Worm (Caenorhabditis elegans): Measurements from ENCODE around the gene pcs-1.

ce11 chrII:11545952-11546325 lies 31.6 kb downstream of the pcs-1 start:
- TF ChIP-seq bed-1 (GFP tag; IDR thresholded peaks at IDR 0.05) (no peak), K12H6.12 (tag; optimal IDR thresholded peaks at IDR 0.05) (no peak), lin-35 (GFP tag; optimal IDR thresholded peaks at IDR 0.05) (no peak), C17E4.6 (GFP tag; IDR thresholded peaks at IDR 0.05) (no peak)
